Worm (Caenorhabditis elegans) whole organism, young adult: Measurements from ENCODE around the gene C06A1.7.

ENCODE experiments used
- B0035.1 ChIP-seq: sonication (generic microtip); optimal IDR thresholded peaks from 2 replicates; lab custom pipeline; 2016; ENCODE audit warnings: missing genetic modification characterization, mild to moderate bottlenecking, missing compliant biosample characterization, missing genotype, missing genetic modification reagents
- F22D6.2 ChIP-seq: sonication (generic microtip); optimal IDR thresholded peaks from 2 replicates; lab custom pipeline; 2016; ENCODE audit warnings: mild to moderate bottlenecking, missing genetic modification characterization, missing compliant biosample characterization
- F23B12.7 ChIP-seq: sonication (generic microtip); optimal IDR thresholded peaks from 2 replicates; lab custom pipeline; 2017; ENCODE audit warnings: missing genetic modification characterization, mild to moderate bottlenecking, missing compliant biosample characterization, antibody characterized with exemption, moderate library complexity; ENCODE audit not compliant: insufficient read depth
- F37B4.10 ChIP-seq: fragments of 200-800 bp; sonication (Bioruptor generic); IDR thresholded peaks from 2 replicates; pipeline ENCODE4 v1.3.6; 2022; ENCODE audit warnings: missing genetic modification characterization, missing compliant biosample characterization
- F57A8.1 ChIP-seq: fragments of 200-800 bp; sonication (Bioruptor generic); optimal IDR thresholded peaks from 2 replicates; lab custom pipeline; 2018; ENCODE audit warnings: mild to moderate bottlenecking, missing genetic modification characterization, moderate library complexity, missing compliant biosample characterization
- K12H6.12 ChIP-seq: fragments of 200-800 bp; sonication (Bioruptor generic); optimal IDR thresholded peaks from 2 replicates; lab custom pipeline; 2018; ENCODE audit warnings: mild to moderate bottlenecking, missing genetic modification characterization, missing compliant biosample characterization
- T07F8.4 ChIP-seq: sonication (generic microtip); optimal IDR thresholded peaks from 2 replicates; lab custom pipeline; 2016; ENCODE audit warnings: mild to moderate bottlenecking, missing genetic modification characterization, moderate library complexity, missing compliant biosample characterization
- Y53F4B.3 ChIP-seq: fragments of 200-800 bp; sonication (Bioruptor generic); IDR thresholded peaks from 2 replicates; pipeline ENCODE4 v1.3.6; 2022; ENCODE audit warnings: missing genetic modification reagents, missing genetic modification characterization, missing compliant biosample characterization
- Y79H2A.3 ChIP-seq: fragments of 200-800 bp; sonication (Bioruptor generic); conservative IDR thresholded peaks from 2 replicates; pipeline ENCODE4 v1.3.6; 2022; ENCODE audit warnings: missing genetic modification reagents, missing genetic modification characterization, missing compliant biosample characterization
- athp-1 ChIP-seq: sonication (generic microtip); optimal IDR thresholded peaks from 2 replicates; lab custom pipeline; 2017; ENCODE audit warnings: mild to moderate bottlenecking, missing genetic modification characterization, missing compliant biosample characterization
- attf-5 ChIP-seq: fragments of 200-800 bp; sonication (Bioruptor generic); optimal IDR thresholded peaks from 2 replicates; lab custom pipeline; 2018; ENCODE audit warnings: mild to moderate bottlenecking, missing genetic modification characterization, missing compliant biosample characterization
- bed-1 ChIP-seq: fragments of 200-800 bp; sonication (Bioruptor generic); IDR thresholded peaks from 2 replicates; pipeline ENCODE4 v1.3.6; 2022; ENCODE audit warnings: missing genetic modification reagents, missing genetic modification characterization, missing compliant biosample characterization
- ceh-100 ChIP-seq: fragments of 200-800 bp; sonication (Bioruptor generic); IDR thresholded peaks from 2 replicates; pipeline ENCODE4 v1.3.6; 2022; ENCODE audit warnings: missing genetic modification reagents, missing genetic modification characterization, missing compliant biosample characterization
- ceh-91 ChIP-seq: fragments of 200-800 bp; sonication (Bioruptor generic); IDR thresholded peaks from 2 replicates; pipeline ENCODE4 v1.3.6; 2022; ENCODE audit warnings: missing genetic modification reagents, missing genetic modification characterization, missing compliant biosample characterization
- die-1 ChIP-seq: sonication (generic microtip); optimal IDR thresholded peaks from 2 replicates; lab custom pipeline; 2016; ENCODE audit warnings: missing genotype, mild to moderate bottlenecking, missing genetic modification characterization, missing compliant biosample characterization
- dox-1 ChIP-seq: fragments of 200-800 bp; sonication (Bioruptor generic); IDR thresholded peaks from 2 replicates; pipeline ENCODE4 v1.3.6; 2022; ENCODE audit warnings: missing genetic modification reagents, missing genetic modification characterization, missing compliant biosample characterization
- dpff-1 ChIP-seq: sonication (generic microtip); optimal IDR thresholded peaks from 2 replicates; lab custom pipeline; 2017; ENCODE audit warnings: mild to moderate bottlenecking, missing genetic modification characterization, missing compliant biosample characterization
- efl-1 ChIP-seq: fragments of 150-350 bp; optimal IDR thresholded peaks from 2 replicates; lab custom pipeline; 2014; ENCODE audit warnings: missing biosample characterization, missing genetic modification reagents, missing genetic modification characterization
- egl-18 ChIP-seq: fragments of 200-800 bp; sonication (Bioruptor generic); IDR thresholded peaks from 2 replicates; pipeline ENCODE4 v1.3.6; 2022; ENCODE audit warnings: missing genetic modification reagents, missing genetic modification characterization, missing compliant biosample characterization
- egrh-3 ChIP-seq: fragments of 200-800 bp; sonication (Bioruptor generic); IDR thresholded peaks from 2 replicates; pipeline ENCODE4 v1.3.6; 2022; ENCODE audit warnings: missing genetic modification reagents, missing genetic modification characterization, missing compliant biosample characterization
- fkh-3 ChIP-seq: sonication (generic microtip); optimal IDR thresholded peaks from 2 replicates; lab custom pipeline; 2016; ENCODE audit warnings: mild to moderate bottlenecking, missing genetic modification characterization, missing compliant biosample characterization
- gei-17 ChIP-seq: fragments of 200-800 bp; sonication (Bioruptor generic); optimal IDR thresholded peaks from 2 replicates; lab custom pipeline; 2018; ENCODE audit warnings: mild to moderate bottlenecking, missing genetic modification characterization, missing compliant biosample characterization
- lag-1 ChIP-seq: fragments of 200-800 bp; sonication (Bioruptor generic); IDR thresholded peaks from 2 replicates; pipeline ENCODE4 v1.3.6; 2022; ENCODE audit warnings: missing genetic modification reagents, missing genetic modification characterization, missing compliant biosample characterization
- lin-26 ChIP-seq: fragments of 200-800 bp; sonication (Bioruptor generic); IDR thresholded peaks from 2 replicates; pipeline ENCODE4 v1.3.6; 2022; ENCODE audit warnings: missing genetic modification reagents, missing genetic modification characterization, missing compliant biosample characterization
- lir-1 ChIP-seq: fragments of 200-800 bp; sonication (Bioruptor generic); conservative IDR thresholded peaks from 2 replicates; pipeline ENCODE4 v1.3.6; 2022; ENCODE audit warnings: missing genetic modification reagents, missing genetic modification characterization, missing compliant biosample characterization
- lsl-1 ChIP-seq: fragments of 200-800 bp; sonication (Bioruptor generic); optimal IDR thresholded peaks from 2 replicates; lab custom pipeline; 2018; ENCODE audit warnings: mild to moderate bottlenecking, missing genetic modification characterization, moderate library complexity, missing compliant biosample characterization
- madf-3 ChIP-seq: fragments of 200-800 bp; sonication (Bioruptor generic); IDR thresholded peaks from 2 replicates; pipeline ENCODE4 v1.3.6; 2022; ENCODE audit warnings: missing genetic modification reagents, missing genetic modification characterization, missing compliant biosample characterization
- mcd-1 ChIP-seq: fragments of 200-800 bp; sonication (Bioruptor generic); IDR thresholded peaks from 2 replicates; pipeline ENCODE4 v1.3.6; 2022; ENCODE audit warnings: missing genetic modification reagents, missing genetic modification characterization, missing compliant biosample characterization
- mel-28 ChIP-seq: sonication (generic microtip); optimal IDR thresholded peaks from 2 replicates; lab custom pipeline; 2016; ENCODE audit warnings: borderline replicate concordance, mild to moderate bottlenecking, missing genetic modification characterization, missing compliant biosample characterization
- nfya-1 ChIP-seq: sonication (generic microtip); optimal IDR thresholded peaks from 2 replicates; lab custom pipeline; 2017; ENCODE audit warnings: antibody characterized with exemption, missing compliant biosample characterization, missing genetic modification characterization, borderline replicate concordance; ENCODE audit not compliant: insufficient read depth
- nfya-2 ChIP-seq: fragments of 200-800 bp; sonication (Bioruptor generic); IDR thresholded peaks from 2 replicates; pipeline ENCODE4 v1.3.6; 2022; ENCODE audit warnings: missing genetic modification reagents, missing genetic modification characterization, missing compliant biosample characterization
- nhr-120 ChIP-seq: fragments of 200-800 bp; sonication (Bioruptor generic); IDR thresholded peaks from 2 replicates; pipeline ENCODE4 v1.3.6; 2022; ENCODE audit warnings: missing genetic modification characterization, missing compliant biosample characterization
- nhr-179 ChIP-seq: sonication (generic microtip); optimal IDR thresholded peaks from 2 replicates; lab custom pipeline; 2016; ENCODE audit warnings: mild to moderate bottlenecking, missing genetic modification characterization, missing compliant biosample characterization
- rcor-1 ChIP-seq: fragments of 200-800 bp; sonication (Bioruptor generic); IDR thresholded peaks from 2 replicates; pipeline ENCODE4 v1.3.6; 2022; ENCODE audit warnings: missing genetic modification reagents, missing genetic modification characterization, missing compliant biosample characterization
- rec-8 ChIP-seq, 2 experiments: sonication (generic microtip); optimal IDR thresholded peaks; 2 replicates each; lab custom pipeline; 2016; ENCODE audit warnings: mild to moderate bottlenecking in 2 of 2, missing genetic modification characterization in 2 of 2, missing genetic modification reagents in 2 of 2, missing genotype in 2 of 2, missing biosample characterization in 1 of 2, missing compliant biosample characterization in 1 of 2, moderate library complexity in 1 of 2
- rpc-1 ChIP-seq, 2 experiments: fragments of 150-350 bp in 1 of 2; sonication (generic microtip) in 1 of 2; optimal IDR thresholded peaks; 2 replicates each; lab custom pipeline; 2014 to 2018; ENCODE audit warnings: missing biosample characterization in 1 of 2, missing genetic modification characterization in 1 of 2, missing genetic modification reagents in 1 of 2, missing genotype in 1 of 2
- sea-2 ChIP-seq: fragments of 200-800 bp; sonication (Bioruptor generic); IDR thresholded peaks from 2 replicates; pipeline ENCODE4 v1.3.6; 2022; ENCODE audit warnings: missing genetic modification characterization, missing compliant biosample characterization
- snpc-1.3 ChIP-seq: sonication (generic microtip); optimal IDR thresholded peaks from 2 replicates; lab custom pipeline; 2017; ENCODE audit warnings: missing genetic modification characterization, mild to moderate bottlenecking, missing compliant biosample characterization, antibody characterized with exemption, moderate library complexity, missing genotype, missing genetic modification reagents; ENCODE audit not compliant: insufficient read depth
- tbp1 ChIP-seq: fragments of 200-800 bp; sonication (Bioruptor generic); optimal IDR thresholded peaks from 2 replicates; lab custom pipeline; 2018; ENCODE audit warnings: mild to moderate bottlenecking, missing genetic modification characterization, missing compliant biosample characterization
- xnd-1 ChIP-seq: sonication (generic microtip); optimal IDR thresholded peaks from 2 replicates; lab custom pipeline; 2016; ENCODE audit warnings: missing genotype, missing genetic modification reagents, missing genetic modification characterization, missing compliant biosample characterization
- zfh-2 ChIP-seq: fragments of 200-800 bp; sonication (Bioruptor generic); conservative IDR thresholded peaks from 2 replicates; pipeline ENCODE4 v1.3.6; 2022; ENCODE audit warnings: missing genetic modification reagents, missing genetic modification characterization, missing compliant biosample characterization
- ztf-18 ChIP-seq: sonication (generic microtip); optimal IDR thresholded peaks from 2 replicates; lab custom pipeline; 2016; ENCODE audit warnings: missing genotype, mild to moderate bottlenecking, missing genetic modification characterization, missing compliant biosample characterization
- ztf-26 ChIP-seq: sonication (generic microtip); optimal IDR thresholded peaks from 2 replicates; lab custom pipeline; 2017; ENCODE audit warnings: missing genetic modification characterization, missing compliant biosample characterization

C06A1.7 gene

ce11 chrII:10563368-10563767, 1.3 kb upstream of the C06A1.7 start, which contains the start of gene cdc-48.1 (continued):
- TF ChIP-seq F37B4.10 (GFP tag; lab: Robert Waterston, UW) (peak; percentile 98), F57A8.1 (GFP tag; lab: Kevin White, UChicago) (peak; percentile 84), efl-1 (GFP tag; lab: Kevin White, UChicago) (peak; percentile 100), mel-28 (tag; lab: Kevin White, UChicago) (peak; percentile 82), attf-5 (GFP tag; lab: Kevin White, UChicago) (peak; percentile 100), sea-2 (GFP tag; lab: Robert Waterston, UW) (peak; percentile 83; the same call in 1 of the 2 replicates), B0035.1 (tag; lab: Kevin White, UChicago) (peak; percentile 95), rpc-1 (optimal IDR thresholded peaks at IDR 0.05; lab: Kevin White, UChicago) (peak; percentile 18), rpc-1 (tag; optimal IDR thresholded peaks at IDR 0.05; lab: Kevin White, UChicago) (peak; percentile 14), bed-1 (peak; percentile 91), ztf-18 (peak; percentile 89), nfya-2 (GFP tag; lab: Robert Waterston, UW) (peak; percentile 94), athp-1 (tag; lab: Kevin White, UChicago) (peak; percentile 100), dox-1 (GFP tag; lab: Robert Waterston, UW) (peak; percentile 100), xnd-1 (tag; lab: Kevin White, UChicago) (peak; percentile 87), ztf-26 (tag; lab: Kevin White, UChicago) (peak; percentile 99), lir-1 (GFP tag; lab: Robert Waterston, UW) (peak; percentile 99), nhr-120 (peak; percentile 92), lag-1 (GFP tag; lab: Robert Waterston, UW) (no peak; the same call in 1 of the 2 replicates), F22D6.2 (tag; lab: Kevin White, UChicago) (peak; percentile 95), tbp1 (GFP tag; lab: Kevin White, UChicago) (peak; percentile 83), rcor-1 (GFP tag; lab: Robert Waterston, UW) (peak; percentile 99), Y79H2A.3 (peak; percentile 96), ceh-91 (peak; percentile 99), ceh-100 (GFP tag; lab: Robert Waterston, UW) (peak; percentile 94), nhr-179 (no peak), egrh-3 (GFP tag; lab: Robert Waterston, UW) (peak; percentile 64; the same call in 1 of the 2 replicates), fkh-3 (tag; lab: Kevin White, UChicago) (peak; percentile 59), Y53F4B.3 (peak; percentile 94), F23B12.7 (tag; lab: Kevin White, UChicago) (peak; percentile 99), egl-18 (GFP tag; lab: Robert Waterston, UW) (peak; percentile 99), rec-8 (tag; optimal IDR thresholded peaks at IDR 0.05; lab: Kevin White, UChicago) (peak; percentile 86 to 87), madf-3 (GFP tag; lab: Robert Waterston, UW) (peak; percentile 98), mcd-1 (GFP tag; lab: Robert Waterston, UW) (peak; percentile 100)

DNA sequence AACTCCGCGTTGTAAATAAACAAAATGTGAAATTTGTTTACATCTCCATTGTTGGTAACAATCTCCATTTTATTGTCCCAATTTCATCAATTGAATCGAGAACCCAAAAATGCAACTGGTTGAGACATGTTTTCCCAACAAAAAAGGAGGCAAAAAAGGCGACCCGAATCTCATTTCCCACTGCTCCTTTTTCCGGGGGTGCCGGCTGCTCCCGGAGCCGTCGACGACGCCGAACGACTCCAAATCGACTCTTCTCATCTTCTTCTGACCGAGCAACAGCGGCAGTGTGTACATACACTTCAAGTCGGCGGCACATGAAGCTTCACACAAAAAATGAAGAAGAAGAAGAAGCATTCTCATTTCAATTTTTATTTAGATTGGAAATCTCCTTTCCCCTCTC, 1.8 kb downstream of the C06A1.7 start:
- peak; percentile 59 for TF ChIP-seq zfh-2 (GFP tag; lab: Robert Waterston, UW)
- TF ChIP-seq dpff-1 (tag; lab: Kevin White, UChicago), result no peak

DNA sequence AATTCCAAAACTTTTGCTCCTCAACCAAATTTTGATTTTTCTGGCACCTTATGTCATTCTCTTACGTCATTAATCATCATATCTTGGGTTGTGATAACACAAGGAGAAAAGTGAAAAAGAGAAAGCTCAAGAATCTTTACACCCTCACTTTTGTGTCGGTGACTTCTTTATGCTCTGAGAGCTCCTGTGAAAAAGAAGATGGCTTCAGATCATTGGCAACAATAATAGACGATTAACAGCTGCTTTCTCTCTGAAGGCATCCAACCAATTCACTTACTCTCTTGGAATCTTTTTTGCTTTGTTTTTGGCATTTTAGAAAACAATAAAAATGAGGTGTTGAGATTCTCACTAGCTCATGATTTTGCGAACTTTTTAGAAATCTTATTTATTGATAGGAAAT, 4.8 kb downstream of the C06A1.7 start:
- TF ChIP-seq lin-26, result no peak
- TF ChIP-seq nfya-1 (tag; lab: Kevin White, UChicago), result no peak
- no peak for TF ChIP-seq die-1 (tag; lab: Kevin White, UChicago)
- no peak for TF ChIP-seq T07F8.4
- no peak for TF ChIP-seq zfh-2 (GFP tag; lab: Robert Waterston, UW)
- TF ChIP-seq Y53F4B.3, result no peak
- no peak for TF ChIP-seq gei-17 (GFP tag; lab: Kevin White, UChicago)
- no peak for TF ChIP-seq K12H6.12 (tag; lab: Kevin White, UChicago)
- no peak for TF ChIP-seq snpc-1.3 (tag; lab: Kevin White, UChicago)
- TF ChIP-seq lsl-1, result no peak
